Fruit fly (Drosophila melanogaster): ENCODE measurements around the gene CG31139.

- TF ChIP-seq psq (optimal IDR thresholded peaks at IDR 0.05) (no peak), pan (optimal IDR thresholded peaks at IDR 0.05) (no peak), Dll (optimal IDR thresholded peaks at IDR 0.05) (no peak), CG8478 (optimal IDR thresholded peaks at IDR 0.05) (no peak), EcR (GFP tag; optimal IDR thresholded peaks at IDR 0.05) (no peak)
These were observed 30.5 kb downstream of the CG31139 start for dm6 chr3R:22718401-22718800.
